Worm (Caenorhabditis elegans): ENCODE measurements around the gene popl-1.

ce11 chrIII:6405121-6405520 lies 25.6 kb downstream of the popl-1 start:
- TF ChIP-seq hif-1 (tag; optimal IDR thresholded peaks at IDR 0.05) = no peak
- TF ChIP-seq unc-39 (tag; optimal IDR thresholded peaks at IDR 0.05) = no peak
- TF ChIP-seq lin-13 (GFP tag; optimal IDR thresholded peaks at IDR 0.05) = no peak
- TF ChIP-seq pha-4 (GFP tag; IDR thresholded peaks at IDR 0.05) = no peak
- TF ChIP-seq pha-4 (tag; optimal IDR thresholded peaks at IDR 0.05) = no peak
- no peak for TF ChIP-seq nhr-102 (tag; optimal IDR thresholded peaks at IDR 0.05)
- TF ChIP-seq fos-1 (tag; optimal IDR thresholded peaks at IDR 0.05) = no peak
- TF ChIP-seq T26A8.4 (GFP tag; IDR thresholded peaks at IDR 0.05) = no peak
- TF ChIP-seq zfp-3 (GFP tag; conservative IDR thresholded peaks at IDR 0.05) = no peak

Measured in whole organism, L4 larva.